Fruit fly (Drosophila melanogaster) Kc167 (cell line): ENCODE measurements around the gene cdm.

ENCODE experiments used
- Myc ChIP-seq: fragments of >200 bp; optimal IDR thresholded peaks from 2 replicates; lab custom pipeline; 2017; ENCODE audit warnings: missing external identifiers
- Sin3A ChIP-seq: fragments of >200 bp; optimal IDR thresholded peaks from 2 replicates; lab custom pipeline; 2018; ENCODE audit warnings: missing external identifiers
- h ChIP-seq: fragments of >200 bp; optimal IDR thresholded peaks from 3 replicates; lab custom pipeline; 2018; ENCODE audit warnings: missing external identifiers
- insv ChIP-seq: fragments of >200 bp; optimal IDR thresholded peaks from 3 replicates; lab custom pipeline; 2018; ENCODE audit warnings: missing external identifiers
- psq ChIP-seq: fragments of >200 bp; optimal IDR thresholded peaks from 2 replicates; lab custom pipeline; 2017; ENCODE audit warnings: missing external identifiers
- ttk ChIP-seq: sonication (Bioruptor generic); optimal IDR thresholded peaks from 2 replicates; lab custom pipeline; 2017; ENCODE audit warnings: missing external identifiers

cdm gene

DNA sequence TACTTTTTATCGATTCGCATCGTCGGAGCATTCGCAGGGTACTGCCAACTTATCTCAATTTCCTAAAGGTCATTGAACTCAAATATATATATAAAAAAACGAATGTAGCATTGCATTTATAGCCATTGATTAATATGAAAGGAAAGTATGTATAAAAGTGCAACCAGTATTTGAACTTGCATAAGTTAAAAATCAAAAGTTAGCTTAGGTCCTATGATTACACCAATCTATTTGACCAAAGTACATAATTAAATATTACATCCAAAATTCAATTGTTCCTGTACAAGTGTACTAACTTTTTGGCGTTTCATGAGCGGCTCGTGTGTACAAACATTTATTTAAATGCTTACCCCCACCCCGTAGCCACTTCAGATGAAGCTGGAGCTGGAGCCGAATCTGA is 25.8 kb downstream of the cdm start:
- TF ChIP-seq Myc: no peak
- TF ChIP-seq insv: no peak
- no peak for TF ChIP-seq psq
- TF ChIP-seq ttk: no peak
- no peak for TF ChIP-seq Sin3A (lab: Kevin White, UChicago)
- TF ChIP-seq h (lab: Kevin White, UChicago): no peak

DNA sequence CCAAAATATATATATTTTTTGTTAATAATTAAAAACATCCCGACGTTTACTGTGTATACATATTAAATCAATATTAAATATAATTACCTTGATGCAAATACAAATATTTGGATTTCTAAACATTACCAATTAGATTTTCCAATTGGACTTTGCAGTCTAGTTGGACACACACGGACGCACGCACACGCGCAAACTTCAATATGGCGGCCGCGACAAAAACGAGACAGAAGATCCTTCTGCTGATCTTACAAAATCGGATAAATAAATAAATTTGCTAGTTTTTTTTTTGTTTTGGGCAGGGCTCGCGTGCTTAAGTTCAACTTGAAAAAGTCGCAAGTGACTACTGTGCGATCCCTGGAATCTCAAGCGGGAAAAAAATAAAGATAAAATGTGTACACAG is 26.7 kb downstream of the cdm start:
- TF ChIP-seq Sin3A (lab: Kevin White, UChicago) (no peak), insv (no peak), ttk (no peak), psq (no peak), Myc (no peak), h (lab: Kevin White, UChicago) (no peak)

dm6 chr3R:18153698-18154097 is 29.6 kb downstream of the cdm start:
- TF ChIP-seq ttk (no peak), insv (no peak), h (lab: Kevin White, UChicago) (no peak), psq (no peak), Myc (no peak), Sin3A (lab: Kevin White, UChicago) (no peak)

- TF ChIP-seq Sin3A (lab: Kevin White, UChicago): no peak
- no peak for TF ChIP-seq insv
- no peak for TF ChIP-seq psq
- TF ChIP-seq Myc: no peak
- TF ChIP-seq h (lab: Kevin White, UChicago): no peak
- TF ChIP-seq ttk: no peak
Measured at dm6 chr3R:18151820-18152219, 31.5 kb downstream of the cdm start, which contains the start of gene CG14316. CG14316 (plus strand) TSS chr3R:18152120.

dm6 chr3R:18146629-18147028 is 36.6 kb downstream of the cdm start:
- TF ChIP-seq Myc: no peak
- TF ChIP-seq Sin3A (lab: Kevin White, UChicago): no peak
- TF ChIP-seq h (lab: Kevin White, UChicago): no peak
- no peak for TF ChIP-seq insv
- no peak for TF ChIP-seq psq
- TF ChIP-seq ttk: no peak

DNA sequence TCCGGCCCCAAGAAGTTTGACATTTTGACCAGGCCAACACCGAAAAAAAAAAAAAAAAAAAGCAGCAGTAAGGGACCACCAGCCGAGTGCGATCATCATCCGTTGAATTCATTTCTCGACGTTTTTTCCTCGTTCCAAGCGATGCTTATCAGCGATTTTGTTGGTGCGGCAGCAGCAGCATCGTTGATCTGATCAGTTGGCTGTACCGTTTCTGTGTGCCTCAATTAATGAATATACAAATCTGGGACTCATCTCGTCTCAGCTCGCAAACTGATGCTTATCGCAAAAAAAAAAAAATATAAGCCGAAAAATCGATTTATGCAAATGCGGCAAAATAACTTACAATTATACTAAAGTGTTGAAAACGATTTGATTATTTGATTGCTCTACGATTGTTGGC is 38.4 kb downstream of the cdm start:
- no peak for TF ChIP-seq psq
- TF ChIP-seq Myc: no peak
- no peak for TF ChIP-seq ttk
- no peak for TF ChIP-seq Sin3A (lab: Kevin White, UChicago)
- no peak for TF ChIP-seq h (lab: Kevin White, UChicago)

DNA sequence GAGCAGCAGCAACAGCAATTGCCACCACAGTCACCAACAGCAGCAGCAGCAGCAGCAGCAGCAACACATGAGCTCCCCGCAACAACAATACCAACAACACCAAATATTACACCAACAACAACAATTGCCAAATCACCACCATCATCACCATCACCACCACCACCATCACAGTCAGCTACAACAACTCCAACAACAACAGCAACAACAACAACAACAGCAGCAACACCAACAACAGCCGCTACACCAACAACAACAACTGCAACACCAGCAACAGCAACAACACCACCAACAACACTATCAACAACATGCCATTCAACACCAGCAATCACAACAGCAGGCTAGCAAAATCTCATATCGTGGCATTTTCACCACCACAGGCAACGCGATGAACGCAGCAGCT is 52.6 kb downstream of the cdm start:
- TF ChIP-seq Myc (no peak), h (lab: Kevin White, UChicago) (no peak), psq (no peak), ttk (no peak), Sin3A (lab: Kevin White, UChicago) (no peak), insv (no peak)
